Worm (Caenorhabditis elegans) whole organism, L4 larva: ENCODE results near the gene F10E9.7.

Experiments used
- D1046.2 ChIP-seq: fragments of 200-800 bp; sonication (Bioruptor generic); IDR thresholded peaks from 2 replicates; pipeline ENCODE4 v1.3.6; 2022; ENCODE audit warnings: missing genetic modification characterization, missing compliant biosample characterization
- F44E2.7 ChIP-seq: fragments of 200-800 bp; sonication (Bioruptor generic); IDR thresholded peaks from 2 replicates; pipeline ENCODE4 v2.1.2; 2022; ENCODE audit warnings: missing genetic modification characterization, missing compliant biosample characterization
- T20F7.1 ChIP-seq: fragments of 200-800 bp; sonication (Bioruptor generic); optimal IDR thresholded peaks from 2 replicates; lab custom pipeline; 2018; ENCODE audit warnings: mild to moderate bottlenecking, missing genetic modification characterization, missing compliant biosample characterization
- Y48G9A.11 ChIP-seq: fragments of 200-800 bp; sonication (Bioruptor generic); IDR thresholded peaks from 2 replicates; pipeline ENCODE4 v1.3.6; 2022; ENCODE audit warnings: missing genetic modification reagents, missing genetic modification characterization, missing compliant biosample characterization
- Y5F2A.4 ChIP-seq: fragments of 200-800 bp; sonication (Bioruptor generic); optimal IDR thresholded peaks from 2 replicates; lab custom pipeline; 2018; ENCODE audit warnings: mild to moderate bottlenecking, missing genetic modification characterization, missing compliant biosample characterization
- ZK337.2 ChIP-seq: fragments of 200-800 bp; sonication (Bioruptor generic); IDR thresholded peaks from 2 replicates; pipeline ENCODE4 v1.3.6; 2022; ENCODE audit warnings: missing genetic modification reagents, missing genetic modification characterization, missing compliant biosample characterization
- ZK546.5 ChIP-seq, 2 experiments: sonication (generic microtip); optimal IDR thresholded peaks; 2 replicates each; lab custom pipeline; 2017; ENCODE audit warnings: missing biosample characterization in 2 of 2, missing genetic modification characterization in 2 of 2
- aha-1 ChIP-seq: fragments of 150-350 bp; peaks from one replicate; lab custom pipeline; 2014; ENCODE audit warnings: missing biosample characterization, missing genetic modification characterization
- aly-2 ChIP-seq: sonication (generic microtip); optimal IDR thresholded peaks from 2 replicates; lab custom pipeline; 2018; ENCODE audit warnings: missing biosample characterization, missing genetic modification characterization
- ama-1 ChIP-seq: fragments of 150-350 bp; optimal IDR thresholded peaks from 2 replicates; lab custom pipeline; 2014; ENCODE audit warnings: inconsistent platforms, mixed read lengths
- ceh-20 ChIP-seq: fragments of 200-800 bp; sonication (Bioruptor generic); IDR thresholded peaks from 2 replicates; pipeline ENCODE4 v1.3.6; 2022; ENCODE audit warnings: missing genetic modification reagents, missing genetic modification characterization, missing compliant biosample characterization
- ceh-28 ChIP-seq: fragments of 150-350 bp; optimal IDR thresholded peaks from 2 replicates; lab custom pipeline; 2014; ENCODE audit warnings: missing biosample characterization, missing genetic modification reagents, missing genetic modification characterization
- ceh-32 ChIP-seq: sonication (generic microtip); optimal IDR thresholded peaks from 2 replicates; lab custom pipeline; 2016; ENCODE audit warnings: mild to moderate bottlenecking, missing genetic modification characterization, missing compliant biosample characterization; ENCODE audit not compliant: poor library complexity
- ceh-82 ChIP-seq: sonication (generic microtip); optimal IDR thresholded peaks from 2 replicates; lab custom pipeline; 2017; ENCODE audit warnings: missing biosample characterization, missing genetic modification characterization
- cey-2 ChIP-seq: sonication (generic microtip); optimal IDR thresholded peaks from 3 replicates; lab custom pipeline; 2017; ENCODE audit warnings: missing genetic modification characterization, mild to moderate bottlenecking, missing compliant biosample characterization, antibody characterized with exemption, borderline replicate concordance; ENCODE audit not compliant: insufficient read depth
- ctbp-1 ChIP-seq: fragments of 200-800 bp; sonication (Bioruptor generic); IDR thresholded peaks from 2 replicates; pipeline ENCODE4 v1.3.6; 2022; ENCODE audit warnings: missing genetic modification reagents, missing genetic modification characterization, missing compliant biosample characterization
- daf-16 ChIP-seq, 3 experiments: sonication (generic microtip); optimal IDR thresholded peaks; 2 replicates each; lab custom pipeline; 2016 to 2017; ENCODE audit warnings: missing genetic modification characterization in 3 of 3, missing genetic modification reagents in 3 of 3, mild to moderate bottlenecking in 2 of 3, missing compliant biosample characterization in 2 of 3, missing biosample characterization in 1 of 3, moderate library complexity in 1 of 3
- dmd-6 ChIP-seq: fragments of 200-800 bp; sonication (Bioruptor generic); IDR thresholded peaks from 2 replicates; pipeline ENCODE4 v1.3.6; 2022; ENCODE audit warnings: missing genetic modification reagents, missing genetic modification characterization, missing compliant biosample characterization
- dmd-9 ChIP-seq: fragments of 200-800 bp; sonication (Bioruptor generic); IDR thresholded peaks from 2 replicates; pipeline ENCODE4 v1.3.6; 2022; ENCODE audit warnings: missing genetic modification reagents, missing genetic modification characterization, missing compliant biosample characterization
- egl-43 ChIP-seq: fragments of 200-800 bp; sonication (Bioruptor generic); IDR thresholded peaks from 2 replicates; pipeline ENCODE4 v1.3.6; 2022; ENCODE audit warnings: missing genetic modification reagents, missing genetic modification characterization, missing compliant biosample characterization
- fkh-10 ChIP-seq: fragments of 150-350 bp; optimal IDR thresholded peaks from 2 replicates; lab custom pipeline; 2014; ENCODE audit warnings: missing biosample characterization, missing genetic modification reagents, missing genetic modification characterization
- fos-1 ChIP-seq: fragments of 150-350 bp; optimal IDR thresholded peaks from 2 replicates; lab custom pipeline; 2014; ENCODE audit warnings: missing biosample characterization, missing genetic modification characterization
- hlh-30 ChIP-seq: sonication (generic microtip); optimal IDR thresholded peaks from 2 replicates; lab custom pipeline; 2017; ENCODE audit warnings: antibody characterized with exemption, mild to moderate bottlenecking, missing genetic modification characterization, missing compliant biosample characterization; ENCODE audit not compliant: insufficient read depth
- hmg-1.1 ChIP-seq: fragments of 200-800 bp; sonication (Bioruptor generic); IDR thresholded peaks from 2 replicates; pipeline ENCODE4 v1.3.6; 2022; ENCODE audit warnings: missing genetic modification reagents, missing genetic modification characterization, missing compliant biosample characterization
- lin-1 ChIP-seq: fragments of 200-800 bp; sonication (Bioruptor generic); IDR thresholded peaks from 2 replicates; pipeline ENCODE4 v1.3.6; 2022; ENCODE audit warnings: missing genetic modification reagents, missing genetic modification characterization, missing compliant biosample characterization
- lin-13 ChIP-seq: fragments of 150-350 bp; optimal IDR thresholded peaks from 2 replicates; lab custom pipeline; 2014; ENCODE audit warnings: missing biosample characterization, missing genetic modification reagents, missing genetic modification characterization
- lin-15B ChIP-seq: fragments of 150-350 bp; sonication (generic microtip); optimal IDR thresholded peaks from 3 replicates; lab custom pipeline; 2014; ENCODE audit warnings: missing biosample characterization, missing genetic modification characterization
- lin-39 ChIP-seq: fragments of 150-350 bp; optimal IDR thresholded peaks from 2 replicates; lab custom pipeline; 2014; ENCODE audit warnings: missing biosample characterization, missing genetic modification reagents, missing genetic modification characterization
- lir-3 ChIP-seq: sonication (generic microtip); optimal IDR thresholded peaks from 2 replicates; lab custom pipeline; 2016; ENCODE audit warnings: mild to moderate bottlenecking, missing genetic modification characterization, missing compliant biosample characterization
- madf-5 ChIP-seq, 2 experiments: fragments of 200-800 bp; sonication (Bioruptor generic); IDR thresholded peaks; 2 replicates each; pipeline ENCODE4 v1.3.6; 2022; ENCODE audit warnings: missing compliant biosample characterization in 2 of 2, missing genetic modification characterization in 2 of 2
- mdt-29 ChIP-seq: fragments of 200-800 bp; sonication (Bioruptor generic); IDR thresholded peaks from 2 replicates; pipeline ENCODE4 v1.3.6; 2022; ENCODE audit warnings: missing genetic modification reagents, missing genetic modification characterization, missing compliant biosample characterization
- mep-1 ChIP-seq: fragments of 150-350 bp; sonication (generic microtip); optimal IDR thresholded peaks from 3 replicates; lab custom pipeline; 2014; ENCODE audit warnings: missing biosample characterization, missing genetic modification characterization
- mxl-2 ChIP-seq: fragments of 200-800 bp; sonication (Bioruptor generic); conservative IDR thresholded peaks from 2 replicates; pipeline ENCODE4 v1.3.6; 2022; ENCODE audit warnings: missing genetic modification reagents, missing genetic modification characterization, missing compliant biosample characterization
- mxl-3 ChIP-seq: fragments of 200-800 bp; sonication (Bioruptor generic); optimal IDR thresholded peaks from 2 replicates; lab custom pipeline; 2018; ENCODE audit warnings: mild to moderate bottlenecking, missing genetic modification characterization, missing compliant biosample characterization
- nhr-28 ChIP-seq: fragments of 150-350 bp; optimal IDR thresholded peaks from 2 replicates; lab custom pipeline; 2014; ENCODE audit warnings: missing biosample characterization, missing genetic modification characterization
- nhr-42 ChIP-seq: fragments of 200-800 bp; sonication (Bioruptor generic); IDR thresholded peaks from 2 replicates; pipeline ENCODE4 v1.3.6; 2022; ENCODE audit warnings: missing genetic modification characterization, missing compliant biosample characterization
- nhr-6 ChIP-seq: fragments of 150-350 bp; optimal IDR thresholded peaks from 2 replicates; lab custom pipeline; 2014; ENCODE audit warnings: missing biosample characterization, missing genetic modification characterization
- nhr-77 ChIP-seq: fragments of 150-350 bp; optimal IDR thresholded peaks from 2 replicates; lab custom pipeline; 2014; ENCODE audit warnings: missing biosample characterization, missing genetic modification characterization
- php-3 ChIP-seq: fragments of 200-800 bp; sonication (Bioruptor generic); IDR thresholded peaks from 2 replicates; pipeline ENCODE4 v1.3.6; 2022; ENCODE audit warnings: missing genetic modification reagents, missing genetic modification characterization, missing compliant biosample characterization
- rbr-2 ChIP-seq: sonication (generic microtip); optimal IDR thresholded peaks from 2 replicates; lab custom pipeline; 2016; ENCODE audit warnings: missing genotype, missing genetic modification characterization, missing compliant biosample characterization
- saeg-2 ChIP-seq: fragments of 200-800 bp; sonication (Bioruptor generic); IDR thresholded peaks from 2 replicates; pipeline ENCODE4 v1.3.6; 2022; ENCODE audit warnings: missing genetic modification reagents, missing genetic modification characterization, missing compliant biosample characterization
- skn-1 ChIP-seq: fragments of 150-350 bp; optimal IDR thresholded peaks from 2 replicates; lab custom pipeline; 2014; ENCODE audit warnings: missing biosample characterization, missing genetic modification characterization
- snpc-1.2 ChIP-seq: fragments of 200-800 bp; sonication (Bioruptor generic); IDR thresholded peaks from 2 replicates; pipeline ENCODE4 v1.3.6; 2022; ENCODE audit warnings: missing genetic modification reagents, missing genetic modification characterization, missing compliant biosample characterization
- spr-1 ChIP-seq: sonication (generic microtip); optimal IDR thresholded peaks from 2 replicates; lab custom pipeline; 2016; ENCODE audit warnings: mild to moderate bottlenecking, missing genetic modification characterization, missing compliant biosample characterization
- spr-3 ChIP-seq: fragments of 200-800 bp; sonication (Bioruptor generic); optimal IDR thresholded peaks from 2 replicates; lab custom pipeline; 2018; ENCODE audit warnings: mild to moderate bottlenecking, missing genetic modification characterization, missing compliant biosample characterization
- tag-97 ChIP-seq: fragments of 200-800 bp; sonication (Bioruptor generic); IDR thresholded peaks from 2 replicates; pipeline ENCODE4 v1.3.6; 2022; ENCODE audit warnings: missing genetic modification characterization, missing compliant biosample characterization
- tra-1 ChIP-seq: fragments of 200-800 bp; sonication (Bioruptor generic); IDR thresholded peaks from 2 replicates; pipeline ENCODE4 v1.3.6; 2022; ENCODE audit warnings: missing genetic modification reagents, missing genetic modification characterization, missing compliant biosample characterization
- unc-130 ChIP-seq: sonication (generic microtip); optimal IDR thresholded peaks from 2 replicates; lab custom pipeline; 2016; ENCODE audit warnings: missing genetic modification reagents, missing genetic modification characterization, missing compliant biosample characterization
- unc-39 ChIP-seq: sonication (generic microtip); optimal IDR thresholded peaks from 2 replicates; lab custom pipeline; 2017; ENCODE audit warnings: missing biosample characterization, missing genetic modification characterization
- zfp-2 ChIP-seq: sonication (generic microtip); optimal IDR thresholded peaks from 2 replicates; lab custom pipeline; 2016; ENCODE audit warnings: mild to moderate bottlenecking, missing genetic modification characterization, missing compliant biosample characterization
- zfp-3 ChIP-seq: fragments of 200-800 bp; sonication (Bioruptor generic); conservative IDR thresholded peaks from 2 replicates; pipeline ENCODE4 v1.3.6; 2022; ENCODE audit warnings: missing genetic modification reagents, missing genetic modification characterization, missing compliant biosample characterization
- ztf-7 ChIP-seq: fragments of 150-350 bp; optimal IDR thresholded peaks from 2 replicates; lab custom pipeline; 2014; ENCODE audit warnings: missing biosample characterization, missing genetic modification characterization

F10E9.7 gene

DNA sequence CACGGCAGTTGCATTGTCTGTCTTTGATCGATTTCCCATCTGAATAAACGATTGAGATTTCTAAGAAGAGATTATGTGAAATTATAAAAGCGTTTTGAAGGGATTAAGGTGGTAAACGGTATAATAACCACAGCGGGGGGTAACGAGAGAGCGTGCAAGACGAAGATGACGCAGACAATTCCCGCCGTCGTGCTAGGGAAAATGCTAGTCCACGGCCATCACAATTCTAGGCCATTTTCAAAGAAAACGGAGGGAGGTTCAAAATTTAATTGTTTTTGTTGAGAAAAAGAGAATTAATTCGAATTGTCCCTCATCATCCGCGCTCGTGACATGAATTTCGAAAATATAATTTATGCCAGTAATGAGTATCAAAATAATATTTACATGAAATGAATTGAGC, 11.9 kb upstream of the F10E9.7 start, which contains the start of gene F10E9.11 (continued):
- TF ChIP-seq cey-2 (tag; lab: Kevin White, UChicago), result no peak
- TF ChIP-seq saeg-2 (GFP tag; lab: Robert Waterston, UW), result no peak
- TF ChIP-seq hlh-30, result peak; percentile 57
- no peak for TF ChIP-seq zfp-2
- TF ChIP-seq ctbp-1 (GFP tag; lab: Robert Waterston, UW), result no peak
- TF ChIP-seq unc-39 (tag; lab: Kevin White, UChicago), result no peak
- TF ChIP-seq ceh-28, result no peak
- no peak for TF ChIP-seq lin-15B (tag; lab: Kevin White, UChicago)
- peak; percentile 58 for TF ChIP-seq mep-1 (tag; lab: Kevin White, UChicago)
- TF ChIP-seq nhr-77 (tag; lab: Kevin White, UChicago), result no peak
- TF ChIP-seq mdt-29 (GFP tag; lab: Robert Waterston, UW), result no peak
- TF ChIP-seq lin-13 (GFP tag; lab: Kevin White, UChicago), result peak; percentile 22
- peak; percentile 64 for TF ChIP-seq mxl-3
- TF ChIP-seq spr-1, result peak; percentile 55
- TF ChIP-seq snpc-1.2 (GFP tag; lab: Robert Waterston, UW), result 0 out of 2 replicates have a peak, but pooled peaks have one; percentile 53
- TF ChIP-seq T20F7.1 (GFP tag; lab: Kevin White, UChicago), result peak; percentile 36
- TF ChIP-seq nhr-42, result no peak
- no peak for TF ChIP-seq php-3 (GFP tag; lab: Robert Waterston, UW)
- peak; percentile 63 for TF ChIP-seq hmg-1.1 (GFP tag; lab: Robert Waterston, UW)
- TF ChIP-seq Y5F2A.4 (GFP tag; lab: Kevin White, UChicago), result no peak
- no peak for TF ChIP-seq zfp-3 (GFP tag; lab: Robert Waterston, UW)
- no peak for TF ChIP-seq ztf-7 (tag; lab: Kevin White, UChicago)
- TF ChIP-seq F44E2.7 (GFP tag; lab: Robert Waterston, UW), result no peak
- no peak for TF ChIP-seq lin-39
- no peak for TF ChIP-seq madf-5 (GFP tag; IDR thresholded peaks at IDR 0.05; lab: Robert Waterston, UW)
- TF ChIP-seq unc-130, result peak; percentile 96
- no peak for TF ChIP-seq mxl-2 (GFP tag; lab: Robert Waterston, UW)
- 0 out of 2 replicates have a peak, but pooled peaks have one; percentile 20 for TF ChIP-seq tra-1
- no peak for TF ChIP-seq aly-2 (tag; lab: Kevin White, UChicago)
- TF ChIP-seq fos-1, result no peak
- no peak for TF ChIP-seq lin-1 (GFP tag; lab: Robert Waterston, UW)
- no peak; the same call in 1 of the 2 replicates for TF ChIP-seq D1046.2 (GFP tag; lab: Robert Waterston, UW)
- peak; percentile 4 for TF ChIP-seq nhr-28 (tag; lab: Kevin White, UChicago)
- TF ChIP-seq lir-3 (tag; lab: Kevin White, UChicago), result no peak
- TF ChIP-seq dmd-6 (GFP tag; lab: Robert Waterston, UW), result peak; percentile 68; the same call in 1 of the 2 replicates
- peak; percentile 83 for TF ChIP-seq ZK337.2 (GFP tag; lab: Robert Waterston, UW)
- TF ChIP-seq ceh-82 (tag; lab: Kevin White, UChicago), result no peak
- peak; percentile 82 for TF ChIP-seq Y48G9A.11 (GFP tag; lab: Robert Waterston, UW)
- no peak for TF ChIP-seq ama-1
- TF ChIP-seq ceh-20, result peak; percentile 26; the same call in 1 of the 2 replicates
- TF ChIP-seq dmd-9 (GFP tag; lab: Robert Waterston, UW), result no peak
- TF ChIP-seq ceh-32 (tag; lab: Kevin White, UChicago), result no peak
- TF ChIP-seq skn-1 (tag; lab: Kevin White, UChicago), result no peak
- no peak for TF ChIP-seq fkh-10
- TF ChIP-seq nhr-6, result peak; percentile 65
- TF ChIP-seq egl-43 (GFP tag; lab: Robert Waterston, UW), result no peak
- peak; percentile 87 for TF ChIP-seq aha-1 (tag; lab: Kevin White, UChicago)
- TF ChIP-seq rbr-2 (tag; lab: Kevin White, UChicago), result peak; percentile 46
- no peak for TF ChIP-seq ZK546.5 (tag; optimal IDR thresholded peaks at IDR 0.05; lab: Kevin White, UChicago)
- no peak for TF ChIP-seq daf-16 (GFP tag; optimal IDR thresholded peaks at IDR 0.05; lab: Kevin White, UChicago)
- TF ChIP-seq daf-16 (tag; optimal IDR thresholded peaks at IDR 0.05; lab: Kevin White, UChicago), result no peak
- TF ChIP-seq spr-3 (GFP tag; lab: Kevin White, UChicago), result no peak
- TF ChIP-seq tag-97 (GFP tag; lab: Robert Waterston, UW), result no peak
